Fruit fly (Drosophila melanogaster): ENCODE data around the gene Vps60.

The Vps60 gene

dm6 chr3L:17658423-17659267 lies 37.2 kb upstream of the Vps60 start (continued):
- TF ChIP-seq ftz-f1 (GFP tag; optimal IDR thresholded peaks at IDR 0.05), result peak; percentile 74
- peak; percentile 88; the same call in 1 of the 2 replicates for TF ChIP-seq chm (GFP tag; IDR thresholded peaks at IDR 0.05)
- TF ChIP-seq tin (GFP tag; optimal IDR thresholded peaks at IDR 0.05), result peak; percentile 79
- peak; percentile 75 for TF ChIP-seq CG7357 (GFP tag; IDR thresholded peaks at IDR 0.05)
- peak; percentile 69 for TF ChIP-seq CG13424 (tag; optimal IDR thresholded peaks at IDR 0.05)
- TF ChIP-seq fu2 (GFP tag; optimal IDR thresholded peaks at IDR 0.05), result peak; percentile 92
- no peak for TF ChIP-seq pan (optimal IDR thresholded peaks at IDR 0.05)
- peak in 1 of 2 experiments; percentile 94 for TF ChIP-seq pan (GFP tag; optimal IDR thresholded peaks at IDR 0.05 in 1 of 2, IDR thresholded peaks at IDR 0.05 in 1 of 2)
- TF ChIP-seq yki (optimal IDR thresholded peaks at IDR 0.05), result no peak
- peak; percentile 85 for TF ChIP-seq kay (GFP tag; optimal IDR thresholded peaks at IDR 0.05)
- peak; percentile 76 for TF ChIP-seq CG16815 (GFP tag; optimal IDR thresholded peaks at IDR 0.05)
- peak; percentile 73 for TF ChIP-seq sd (tag; optimal IDR thresholded peaks at IDR 0.05)
- TF ChIP-seq her (GFP tag; optimal IDR thresholded peaks at IDR 0.05), result peak; percentile 93
- TF ChIP-seq CG11723 (GFP tag; optimal IDR thresholded peaks at IDR 0.05), result peak; percentile 78
- no peak for TF ChIP-seq tna (GFP tag; IDR thresholded peaks at IDR 0.05; ENCODE audit: partially characterized antibody)
- peak; percentile 87 for TF ChIP-seq CG16863 (GFP tag; optimal IDR thresholded peaks at IDR 0.05)
- TF ChIP-seq ro (GFP tag; IDR thresholded peaks at IDR 0.05), result peak; percentile 72
- TF ChIP-seq Side (GFP tag; optimal IDR thresholded peaks at IDR 0.05), result peak; percentile 90
- TF ChIP-seq CG30431 (GFP tag; optimal IDR thresholded peaks at IDR 0.05), result peak; percentile 79
- no peak for TF ChIP-seq CG42726 (GFP tag; IDR thresholded peaks at IDR 0.05; ENCODE audit: partially characterized antibody)
- peak; percentile 88 for TF ChIP-seq CG9817 (tag; optimal IDR thresholded peaks at IDR 0.05)
- TF ChIP-seq wek (GFP tag; optimal IDR thresholded peaks at IDR 0.05), result peak; percentile 82
- peak; percentile 50; the same call in 1 of the 2 replicates for TF ChIP-seq CkIIα-i1 (GFP tag; IDR thresholded peaks at IDR 0.05)
- peak; percentile 19 for TF ChIP-seq cato (GFP tag; optimal IDR thresholded peaks at IDR 0.05; ENCODE audit: borderline replicate concordance)
- 0 out of 2 replicates have a peak, but pooled peaks have one; percentile 14 for TF ChIP-seq Bgb (GFP tag; IDR thresholded peaks at IDR 0.05; ENCODE audit: partially characterized antibody)
- TF ChIP-seq zen2 (GFP tag; IDR thresholded peaks at IDR 0.05; ENCODE audit: partially characterized antibody), result no peak
- peak; percentile 82 for TF ChIP-seq CG31365 (tag; optimal IDR thresholded peaks at IDR 0.05)
- TF ChIP-seq CG18476 (GFP tag; optimal IDR thresholded peaks at IDR 0.05), result peak; percentile 65
- peak; percentile 64 for TF ChIP-seq D19A (tag; optimal IDR thresholded peaks at IDR 0.05)
- TF ChIP-seq exex (tag; optimal IDR thresholded peaks at IDR 0.05), result peak; percentile 86
- TF ChIP-seq gsb (GFP tag; IDR thresholded peaks at IDR 0.05), result peak; percentile 89
- peak; percentile 89 for TF ChIP-seq ash1 (GFP tag; optimal IDR thresholded peaks at IDR 0.05)
- TF ChIP-seq CG2678 (tag; optimal IDR thresholded peaks at IDR 0.05), result peak; percentile 88
- peak; percentile 75 for TF ChIP-seq CG4854 (GFP tag; optimal IDR thresholded peaks at IDR 0.05)
- peak; percentile 87 for TF ChIP-seq Dek (tag; optimal IDR thresholded peaks at IDR 0.05)
- peak; percentile 89 for TF ChIP-seq CG7839 (tag; optimal IDR thresholded peaks at IDR 0.05)
- TF ChIP-seq CG4820 (GFP tag; optimal IDR thresholded peaks at IDR 0.05), result peak; percentile 69
- TF ChIP-seq chif (GFP tag; optimal IDR thresholded peaks at IDR 0.05), result peak; percentile 85 to 88
- TF ChIP-seq ems (GFP tag; optimal IDR thresholded peaks at IDR 0.05), result peak; percentile 89
- TF ChIP-seq CG11695 (GFP tag; IDR thresholded peaks at IDR 0.05), result peak; percentile 90
- peak; percentile 85 for TF ChIP-seq gsb-n (tag; optimal IDR thresholded peaks at IDR 0.05)
- peak; percentile 77 for TF ChIP-seq CG15011 (GFP tag; optimal IDR thresholded peaks at IDR 0.05)
- peak; percentile 71 for TF ChIP-seq CG13775 (GFP tag; optimal IDR thresholded peaks at IDR 0.05)
- no peak for TF ChIP-seq pita (GFP tag; optimal IDR thresholded peaks at IDR 0.05)
- TF ChIP-seq Stat92E (GFP tag; optimal IDR thresholded peaks at IDR 0.05), result no peak
- peak; percentile 52 for TF ChIP-seq CG10267 (tag; optimal IDR thresholded peaks at IDR 0.05)
- TF ChIP-seq cas (GFP tag; IDR thresholded peaks at IDR 0.05), result peak; percentile 85
- TF ChIP-seq CG6813 (GFP tag; optimal IDR thresholded peaks at IDR 0.05), result peak; percentile 84

Data from whole organism, embryonic.